Worm (Caenorhabditis elegans) whole organism, midembryonic: ENCODE measurements around the gene asg-2.

Experiments
- T22C8.4 ChIP-seq: fragments of 200-800 bp; sonication (Bioruptor generic); IDR thresholded peaks from 2 replicates; pipeline ENCODE4 v1.3.6; 2022; ENCODE audit warnings: missing genetic modification characterization, missing compliant biosample characterization
- ref-1 ChIP-seq: fragments of 200-800 bp; sonication (Bioruptor generic); conservative IDR thresholded peaks from 2 replicates; pipeline ENCODE4 v1.3.6; 2022; ENCODE audit warnings: missing genetic modification reagents, missing genetic modification characterization, missing compliant biosample characterization
- ztf-23 ChIP-seq: fragments of 200-800 bp; sonication (Bioruptor generic); IDR thresholded peaks from 2 replicates; pipeline ENCODE4 v1.3.6; 2022; ENCODE audit warnings: missing genetic modification reagents, missing genetic modification characterization, missing compliant biosample characterization

DNA sequence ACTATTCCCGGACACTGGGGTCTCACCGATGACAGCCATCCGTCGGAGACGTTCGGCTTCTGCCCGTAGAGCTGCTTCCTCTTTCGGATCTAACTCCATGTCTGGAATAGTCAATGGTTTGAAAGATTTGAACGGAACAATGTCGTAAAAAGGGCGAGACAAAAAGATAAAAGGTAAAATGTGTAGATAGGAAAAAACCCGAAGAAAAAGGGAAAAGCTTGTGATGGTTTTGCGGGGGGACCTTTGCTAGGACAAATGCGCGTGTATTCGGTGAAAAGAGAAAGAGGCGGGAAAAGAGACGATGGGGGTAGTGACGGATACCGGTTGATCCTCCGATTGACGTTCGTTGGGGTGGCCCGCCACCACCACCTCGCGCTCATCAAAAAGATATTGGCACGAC is 36.4 kb downstream of the asg-2 start, which contains the start of gene col-173:
- no peak for TF ChIP-seq ztf-23 (GFP tag; lab: Robert Waterston, UW)
- no peak for TF ChIP-seq T22C8.4 (GFP tag; lab: Robert Waterston, UW)
- no peak for TF ChIP-seq ref-1 (GFP tag; lab: Robert Waterston, UW)
